Fruit fly (Drosophila melanogaster) whole organism, pupa: ENCODE data around the gene Rgl.

ENCODE experiments used
- CG10348 ChIP-seq: fragments of 200-800 bp; sonication (Bioruptor generic); IDR thresholded peaks from 2 replicates; pipeline ENCODE4 v1.3.6; 2022; ENCODE audit warnings: missing biosample characterization, missing genetic modification characterization
- CG12605 ChIP-seq: fragments of 200-800 bp; sonication (Bioruptor generic); IDR thresholded peaks from 2 replicates; pipeline ENCODE4 v1.3.6; 2022; ENCODE audit warnings: missing biosample characterization, missing genetic modification characterization
- CG13204 ChIP-seq: fragments of 200-800 bp; sonication (Bioruptor generic); optimal IDR thresholded peaks from 2 replicates; lab custom pipeline; 2018; ENCODE audit warnings: missing biosample characterization, mild to moderate bottlenecking, missing genetic modification characterization, moderate library complexity
- CG14655 ChIP-seq: fragments of 200-800 bp; sonication (Bioruptor generic); optimal IDR thresholded peaks from 3 replicates; lab custom pipeline; 2017; ENCODE audit warnings: mild to moderate bottlenecking, missing biosample characterization, missing genetic modification reagents, missing genetic modification characterization
- CG15710 ChIP-seq: fragments of 200-800 bp; sonication (Bioruptor generic); optimal IDR thresholded peaks from 2 replicates; lab custom pipeline; 2018; ENCODE audit warnings: missing biosample characterization, mild to moderate bottlenecking, missing genetic modification characterization, moderate library complexity
- CG17806 ChIP-seq: fragments of 200-800 bp; sonication (Bioruptor generic); optimal IDR thresholded peaks from 2 replicates; lab custom pipeline; 2018; ENCODE audit warnings: missing biosample characterization, mild to moderate bottlenecking, missing genetic modification characterization, moderate library complexity
- CG32121 ChIP-seq: fragments of 200-800 bp; sonication (Bioruptor generic); IDR thresholded peaks from 2 replicates; pipeline ENCODE4 v1.3.6; 2022; ENCODE audit warnings: missing biosample characterization, missing genetic modification characterization
- CG4496 ChIP-seq: fragments of 200-800 bp; sonication (Bioruptor generic); IDR thresholded peaks from 3 replicates; pipeline ENCODE4 v1.3.6; 2022; ENCODE audit warnings: missing biosample characterization, missing genetic modification characterization
- CG8159 ChIP-seq: fragments of 200-800 bp; sonication (Bioruptor generic); optimal IDR thresholded peaks from 3 replicates; lab custom pipeline; 2018; ENCODE audit warnings: missing biosample characterization, mild to moderate bottlenecking, missing genetic modification characterization, moderate library complexity
- CG8301 ChIP-seq: fragments of 200-800 bp; sonication (Bioruptor generic); optimal IDR thresholded peaks from 2 replicates; lab custom pipeline; 2018; ENCODE audit warnings: missing biosample characterization, mild to moderate bottlenecking, missing genetic modification characterization
- CG9948 ChIP-seq: fragments of 200-800 bp; sonication (Bioruptor generic); optimal IDR thresholded peaks from 2 replicates; lab custom pipeline; 2018; ENCODE audit warnings: missing biosample characterization, mild to moderate bottlenecking, missing genetic modification characterization, moderate library complexity
- D1 ChIP-seq: fragments of 200-800 bp; sonication (Bioruptor generic); optimal IDR thresholded peaks from 2 replicates; lab custom pipeline; 2018; ENCODE audit warnings: missing biosample characterization, mild to moderate bottlenecking, missing genetic modification characterization, moderate library complexity
- EcR ChIP-seq: fragments of 200-800 bp; sonication (Bioruptor generic); optimal IDR thresholded peaks from 3 replicates; lab custom pipeline; 2019; ENCODE audit warnings: missing biosample characterization, missing genetic modification characterization, mild to moderate bottlenecking, moderate library complexity, missing genetic modification reagents
- Ets98B ChIP-seq: fragments of 200-800 bp; sonication (Bioruptor generic); IDR thresholded peaks from 2 replicates; pipeline ENCODE4 v1.3.6; 2022; ENCODE audit warnings: missing biosample characterization, missing genetic modification characterization
- Pif1A ChIP-seq: fragments of 200-800 bp; sonication (Bioruptor generic); optimal IDR thresholded peaks from 3 replicates; lab custom pipeline; 2016; ENCODE audit warnings: missing biosample characterization, missing genetic modification characterization
- Pif1B ChIP-seq: fragments of 200-800 bp; sonication (Bioruptor generic); optimal IDR thresholded peaks from 3 replicates; lab custom pipeline; 2016; ENCODE audit warnings: missing biosample characterization, missing genetic modification characterization
- Snoo ChIP-seq: fragments of 200-800 bp; sonication (Bioruptor generic); optimal IDR thresholded peaks from 3 replicates; lab custom pipeline; 2017; ENCODE audit warnings: missing biosample characterization, mild to moderate bottlenecking, missing genetic modification characterization, inconsistent platforms
- fd96Ca ChIP-seq: fragments of 200-800 bp; sonication (Bioruptor generic); IDR thresholded peaks from 3 replicates; pipeline ENCODE4 v1.3.6; 2022; ENCODE audit warnings: missing biosample characterization, missing genetic modification characterization
- gl ChIP-seq: fragments of 200-800 bp; sonication (Bioruptor generic); optimal IDR thresholded peaks from 2 replicates; lab custom pipeline; 2018; ENCODE audit warnings: missing biosample characterization, mild to moderate bottlenecking, missing genetic modification characterization
- rn ChIP-seq: fragments of 200-800 bp; sonication (Bioruptor generic); IDR thresholded peaks from 2 replicates; pipeline ENCODE4 v1.3.6; 2022; ENCODE audit warnings: missing biosample characterization, missing genetic modification characterization

Rgl gene

DNA sequence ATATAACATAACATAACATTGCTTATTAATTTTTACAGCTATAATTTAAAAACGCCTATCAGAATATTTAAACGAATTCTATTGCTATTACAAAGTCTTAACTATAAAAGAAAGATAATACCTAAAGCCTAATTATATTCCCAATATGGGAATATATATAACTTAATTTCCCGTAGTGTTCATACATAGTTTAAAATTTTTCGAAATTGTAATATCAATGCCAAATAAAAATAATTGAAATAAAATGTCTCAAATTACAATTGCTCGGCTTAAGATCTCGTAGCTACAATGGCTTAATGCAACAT is 21.2 kb downstream of the Rgl start:
- TF ChIP-seq gl (tag; lab: Kevin White, UChicago) (no peak), rn (GFP tag; lab: Robert Waterston, UW) (no peak), Pif1A (GFP tag; lab: Kevin White, UChicago) (no peak), fd96Ca (GFP tag; lab: Robert Waterston, UW) (no peak), CG12605 (GFP tag; lab: Robert Waterston, UW) (no peak), Snoo (no peak), CG8159 (tag; lab: Kevin White, UChicago) (peak; percentile 34), CG14655 (GFP tag; lab: Kevin White, UChicago) (peak; percentile 12), D1 (no peak), EcR (no peak), CG32121 (no peak), Pif1B (GFP tag; lab: Kevin White, UChicago) (no peak), CG9948 (tag; lab: Kevin White, UChicago) (peak; percentile 27), CG8301 (tag; lab: Kevin White, UChicago) (no peak), CG4496 (no peak), CG17806 (tag; lab: Kevin White, UChicago) (no peak)

DNA sequence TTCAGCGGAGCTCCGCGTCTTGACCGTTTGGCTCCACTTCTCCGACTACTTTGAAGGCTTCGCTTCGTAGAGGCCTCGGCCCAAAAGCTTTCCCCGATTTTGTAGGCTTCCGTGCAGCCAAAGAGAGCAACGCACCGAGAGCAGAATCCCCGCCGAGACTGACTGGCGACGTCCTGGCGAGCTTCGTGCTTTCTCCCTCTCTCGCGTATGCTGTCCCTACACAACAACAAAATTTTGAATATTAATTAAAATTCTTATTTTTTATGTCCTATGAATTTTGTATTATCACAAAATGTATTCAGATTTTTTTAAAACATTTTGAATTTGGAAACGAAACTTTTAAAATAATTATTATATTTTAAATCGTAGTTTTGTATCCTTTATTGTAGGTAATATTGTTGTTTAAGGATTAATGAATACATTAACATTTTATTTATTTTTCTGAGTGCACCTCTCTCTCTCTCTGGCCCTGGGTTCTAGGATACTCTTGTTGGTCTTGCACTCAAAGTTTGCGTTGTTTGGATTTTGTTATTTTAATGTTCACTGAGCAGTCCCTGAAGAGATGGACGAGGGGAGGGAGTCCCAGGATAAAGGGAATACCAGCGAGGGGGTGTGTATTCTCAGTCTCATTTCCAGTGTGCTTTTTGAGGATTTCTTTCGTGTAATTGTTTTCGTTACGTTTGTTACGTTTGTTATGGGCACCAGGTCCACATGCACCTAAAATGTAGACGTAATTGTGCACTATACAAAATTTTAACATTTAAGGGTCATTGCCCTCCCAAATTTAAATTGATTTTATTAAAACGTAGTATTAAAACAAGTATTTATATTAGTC is 21.7 kb downstream of the Rgl start, which contains the start of gene dysc:
Gene dysc, minus strand, starts transcription at position 51 of the 835 bp plus-strand sequence.
- TF ChIP-seq CG12605 (GFP tag; lab: Robert Waterston, UW): no peak
- no peak for TF ChIP-seq gl (tag; lab: Kevin White, UChicago)
- peak; percentile 21 for TF ChIP-seq CG15710 (tag; lab: Kevin White, UChicago)
- no peak for TF ChIP-seq CG10348 (GFP tag; lab: Robert Waterston, UW)
- no peak for TF ChIP-seq Ets98B (GFP tag; lab: Robert Waterston, UW)
- peak; percentile 2 for TF ChIP-seq CG9948 (tag; lab: Kevin White, UChicago)
- TF ChIP-seq CG14655 (GFP tag; lab: Kevin White, UChicago): no peak
- TF ChIP-seq CG8159 (tag; lab: Kevin White, UChicago): peak; percentile 53
- no peak for TF ChIP-seq Pif1A (GFP tag; lab: Kevin White, UChicago)

DNA sequence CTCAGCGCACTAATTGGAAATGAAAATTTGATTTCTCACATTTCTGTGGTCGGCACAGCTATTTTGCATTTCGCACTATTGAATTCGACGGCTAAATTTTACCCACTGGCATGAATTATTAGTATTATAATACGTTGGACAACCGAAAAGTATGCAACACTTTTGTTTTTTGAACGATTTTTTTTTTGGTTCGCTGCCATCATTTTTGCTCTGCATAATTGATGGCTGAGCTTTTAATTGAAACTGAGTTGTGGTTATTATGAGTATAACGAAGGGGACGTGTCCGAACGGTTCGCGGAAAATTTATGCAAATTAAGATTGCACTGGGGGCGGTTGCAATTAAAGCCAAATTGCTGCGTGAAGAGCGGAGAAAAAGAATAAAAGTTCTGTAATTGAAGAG is 24.5 kb downstream of the Rgl start:
- TF ChIP-seq CG4496: peak; percentile 48; the same call in 1 of the 3 replicates
- no peak for TF ChIP-seq gl (tag; lab: Kevin White, UChicago)
- TF ChIP-seq, all 21 proteins: peak for 1

DNA sequence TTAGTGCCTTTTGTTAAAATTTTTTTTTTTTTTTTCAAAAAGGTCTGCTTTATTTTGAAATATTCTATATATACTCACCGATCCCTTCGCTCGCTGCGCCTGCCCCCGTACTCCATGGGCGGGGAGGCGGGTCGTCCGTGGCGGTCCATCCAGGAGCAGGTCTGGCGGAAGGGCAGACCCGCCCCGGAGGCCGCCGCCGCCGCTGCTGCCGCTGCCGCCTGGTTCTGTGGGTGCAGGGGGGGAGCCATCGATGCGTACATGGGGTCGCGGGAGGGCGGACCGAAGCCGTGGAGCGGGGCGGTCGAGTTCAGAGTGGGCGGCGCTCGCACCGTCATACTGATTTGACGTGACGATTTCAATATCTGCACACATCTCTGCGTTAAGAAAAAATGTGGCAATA is 38.0 kb downstream of the Rgl start:
- TF ChIP-seq rn (GFP tag; lab: Robert Waterston, UW) (no peak), Snoo (no peak)
- TF ChIP-seq, all 21 proteins: peak for 0

DNA sequence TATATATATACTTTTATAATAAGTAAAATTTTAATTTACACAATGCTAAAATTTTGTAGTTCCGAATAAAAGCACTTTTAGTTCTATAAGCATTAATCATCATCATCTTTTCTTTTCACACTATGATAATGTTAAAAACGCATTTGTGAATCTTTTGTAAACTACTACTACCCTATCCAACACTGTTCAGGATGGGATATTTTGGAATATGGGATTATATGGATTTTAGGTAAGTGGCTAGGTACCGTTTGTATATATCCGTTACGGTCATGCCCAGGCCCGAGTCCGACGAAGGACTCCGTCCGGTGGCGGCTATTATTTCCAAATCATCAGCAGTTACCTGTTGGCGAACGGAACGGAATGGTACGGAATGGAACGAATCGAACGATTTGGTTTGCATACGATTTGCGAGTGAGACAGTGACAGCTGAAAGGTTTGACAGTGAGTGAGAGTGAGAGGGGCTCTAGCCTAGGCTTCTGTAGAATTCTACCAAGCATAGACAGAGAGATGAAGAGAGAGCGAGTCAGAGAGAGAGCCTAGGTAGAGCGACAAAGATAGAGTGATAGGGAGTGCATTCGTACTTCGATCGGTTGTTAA is 40.6 kb downstream of the Rgl start:
- TF ChIP-seq EcR (no peak), fd96Ca (GFP tag; lab: Robert Waterston, UW) (no peak), CG10348 (GFP tag; lab: Robert Waterston, UW) (no peak), CG13204 (GFP tag; lab: Kevin White, UChicago) (no peak), CG17806 (tag; lab: Kevin White, UChicago) (no peak), CG15710 (tag; lab: Kevin White, UChicago) (no peak), Pif1A (GFP tag; lab: Kevin White, UChicago) (no peak), CG8301 (tag; lab: Kevin White, UChicago) (no peak), CG8159 (tag; lab: Kevin White, UChicago) (no peak)
- TF ChIP-seq, all 21 proteins: peak for 0

DNA sequence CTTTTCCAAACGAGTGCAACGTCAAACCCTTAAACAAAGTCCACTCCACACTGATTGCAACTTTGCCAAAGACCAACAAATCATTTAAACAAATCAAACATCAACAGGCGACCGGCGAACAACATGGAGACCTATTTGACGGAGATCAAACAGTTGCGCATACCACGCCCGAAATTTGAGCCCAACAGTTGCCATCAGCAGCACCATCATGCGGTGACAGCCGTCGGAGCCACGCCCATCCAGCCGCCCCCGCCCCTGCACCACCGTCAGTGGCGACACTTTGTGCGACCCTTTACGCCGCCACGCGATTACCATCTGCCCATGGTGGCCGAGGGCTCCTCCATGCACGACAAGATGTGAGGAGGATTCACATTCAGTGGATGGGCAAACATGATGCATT is 42.6 kb downstream of the Rgl start:
- no peak for TF ChIP-seq Ets98B (GFP tag; lab: Robert Waterston, UW)
- TF ChIP-seq Snoo: no peak
- no peak for TF ChIP-seq CG9948 (tag; lab: Kevin White, UChicago)
- no peak for TF ChIP-seq gl (tag; lab: Kevin White, UChicago)

DNA sequence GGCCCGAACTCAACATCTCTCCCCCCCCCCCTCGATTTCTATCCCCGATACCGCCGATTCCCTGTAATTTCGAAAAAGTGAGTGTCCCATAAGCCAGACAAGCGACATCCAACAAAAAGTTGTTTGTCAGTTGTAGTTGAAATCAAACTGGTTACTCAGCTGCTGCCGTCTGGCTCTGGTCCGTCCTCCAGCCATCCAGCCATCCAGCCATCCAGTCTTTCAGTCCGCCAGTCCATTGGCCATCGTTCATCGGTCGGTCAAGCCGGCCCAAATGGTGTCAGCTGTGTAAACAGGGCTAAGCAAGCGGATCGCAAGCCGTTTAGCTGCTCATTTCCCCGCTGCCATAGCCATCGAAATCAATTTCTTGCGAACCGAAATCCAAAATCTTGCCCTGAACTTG is 43.6 kb downstream of the Rgl start:
- TF ChIP-seq CG13204 (GFP tag; lab: Kevin White, UChicago): peak; percentile 5
- TF ChIP-seq CG32121: no peak
- TF ChIP-seq CG12605 (GFP tag; lab: Robert Waterston, UW): no peak

DNA sequence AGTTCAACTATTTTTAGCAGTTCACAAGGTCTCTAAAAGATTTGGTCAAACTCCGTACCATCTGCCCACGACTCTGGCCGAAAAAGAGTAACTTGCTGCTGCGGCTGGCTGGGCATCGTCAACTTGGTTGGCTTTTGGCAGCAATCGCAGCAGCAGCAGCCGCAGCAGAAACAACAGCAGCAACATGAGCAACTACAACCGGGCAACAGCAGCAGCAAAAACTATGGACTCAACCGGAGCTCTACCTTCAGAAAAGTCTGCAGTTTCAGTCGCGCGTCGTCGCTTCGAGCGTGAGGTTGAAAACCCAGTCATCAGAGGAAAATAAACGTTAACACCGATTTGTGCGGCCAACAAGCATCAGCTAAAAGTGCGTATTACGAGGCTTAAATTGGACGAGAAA is 46.4 kb downstream of the Rgl start, which contains the start of gene CG13737:
Gene CG13737, plus strand, starts transcription at position 266 of the 400 bp plus-strand sequence.
- TF ChIP-seq Pif1B (GFP tag; lab: Kevin White, UChicago): peak; percentile 5
- 0 out of 3 replicates have a peak, but pooled peaks have one; percentile 61 for TF ChIP-seq fd96Ca (GFP tag; lab: Robert Waterston, UW)
- no peak for TF ChIP-seq EcR
- no peak for TF ChIP-seq CG15710 (tag; lab: Kevin White, UChicago)
- TF ChIP-seq CG4496: 0 out of 3 replicates have a peak, but pooled peaks have one; percentile 66
- TF ChIP-seq CG13204 (GFP tag; lab: Kevin White, UChicago): peak; percentile 1
- no peak for TF ChIP-seq rn (GFP tag; lab: Robert Waterston, UW)
